Worm (Caenorhabditis elegans): Measurements from ENCODE around the gene F07C3.9.

DNA sequence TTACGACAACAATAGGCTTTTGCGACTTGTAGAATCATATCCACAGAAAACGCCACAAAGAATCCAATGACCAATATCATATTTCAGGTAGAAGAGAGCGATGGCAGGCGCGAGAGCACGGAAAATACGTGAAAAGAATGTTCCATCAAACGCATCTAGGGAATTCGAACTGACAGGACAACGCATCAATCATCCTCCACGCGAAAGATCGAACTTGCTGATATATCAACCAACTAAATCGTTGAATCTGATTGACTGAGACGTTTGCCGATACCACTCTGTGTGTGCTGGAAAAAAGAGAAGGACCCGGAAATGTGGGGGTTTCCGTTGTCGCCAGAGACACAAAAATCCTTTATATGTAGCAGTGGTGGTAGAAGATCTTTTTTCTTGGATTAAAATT is 36.2 kb downstream of the F07C3.9 start:
- TF ChIP-seq elt-1 (tag; optimal IDR thresholded peaks at IDR 0.05) = no peak
- TF ChIP-seq mdl-1 (tag; optimal IDR thresholded peaks at IDR 0.05) = no peak
- TF ChIP-seq elt-3 (tag; optimal IDR thresholded peaks at IDR 0.05) = no peak
- TF ChIP-seq fos-1 (tag; optimal IDR thresholded peaks at IDR 0.05) = no peak
- no peak for TF ChIP-seq unc-39 (tag; optimal IDR thresholded peaks at IDR 0.05)
- no peak for TF ChIP-seq zag-1 (tag; optimal IDR thresholded peaks at IDR 0.05)
- no peak for TF ChIP-seq nhr-25 (tag; optimal IDR thresholded peaks at IDR 0.05)
